Fruit fly (Drosophila melanogaster): ENCODE results near the gene Pde1c.

- no peak for TF ChIP-seq so (GFP tag; IDR thresholded peaks at IDR 0.05)
- TF ChIP-seq CG7963 (GFP tag; IDR thresholded peaks at IDR 0.05; ENCODE audit: partially characterized antibody), result no peak
- TF ChIP-seq psq (GFP tag; optimal IDR thresholded peaks at IDR 0.05), result no peak
- no peak for TF ChIP-seq kah (GFP tag; optimal IDR thresholded peaks at IDR 0.05)
- no peak for TF ChIP-seq al (GFP tag; IDR thresholded peaks at IDR 0.05)
- TF ChIP-seq CG15269 (tag; optimal IDR thresholded peaks at IDR 0.05), result no peak
- no peak for TF ChIP-seq CG6854 (GFP tag; optimal IDR thresholded peaks at IDR 0.05)
- no peak for TF ChIP-seq crol (GFP tag; IDR thresholded peaks at IDR 0.05)
- TF ChIP-seq Opbp (GFP tag; IDR thresholded peaks at IDR 0.05; ENCODE audit: partially characterized antibody), result no peak
- no peak for TF ChIP-seq Lim3 (GFP tag; IDR thresholded peaks at IDR 0.05)
- no peak for TF ChIP-seq ci (GFP tag; IDR thresholded peaks at IDR 0.05)
- no peak for TF ChIP-seq CG16779 (GFP tag; IDR thresholded peaks at IDR 0.05)
- TF ChIP-seq Oli (tag; optimal IDR thresholded peaks at IDR 0.05), result no peak
- no peak for TF ChIP-seq Side (GFP tag; optimal IDR thresholded peaks at IDR 0.05)
These were observed 91.0 kb downstream of the Pde1c start, which contains the start of gene Sfp33A2 for dm6 chr2L:11837413-11837812.
